Worm (Caenorhabditis elegans): ENCODE data around the gene srh-250.

Gene srh-250

DNA sequence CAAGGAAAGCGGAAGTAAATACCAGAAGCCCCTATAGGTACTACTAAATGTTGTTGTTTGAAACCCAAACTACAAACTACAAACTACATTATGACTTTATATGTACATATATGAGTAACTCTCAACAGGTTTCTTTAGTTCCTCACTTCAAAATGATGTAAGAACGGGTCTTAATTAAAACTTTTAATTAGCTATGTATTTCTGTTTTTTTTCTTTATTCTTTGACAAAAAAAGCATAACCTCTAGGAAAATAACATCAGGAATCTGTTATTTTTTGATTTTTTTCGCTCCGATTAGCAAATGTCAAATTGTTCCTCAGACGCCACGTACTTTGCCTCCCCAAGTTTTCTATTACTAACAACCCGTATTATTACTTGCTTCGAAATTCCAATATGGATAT lies at the start of gene srh-250:
Gene srh-250, plus strand, starts transcription at position 301 of the 400 bp plus-strand sequence.
- TF ChIP-seq cog-1 (tag; optimal IDR thresholded peaks at IDR 0.05) (no peak), T22C8.4 (GFP tag; IDR thresholded peaks at IDR 0.05) (no peak), ref-1 (GFP tag; conservative IDR thresholded peaks at IDR 0.05) (no peak), klf-2 (GFP tag; conservative IDR thresholded peaks at IDR 0.05) (no peak), ztf-23 (GFP tag; IDR thresholded peaks at IDR 0.05) (no peak), med-1 (GFP tag; optimal IDR thresholded peaks at IDR 0.05; ENCODE audit: insufficient read depth) (no peak), tab-1 (GFP tag; IDR thresholded peaks at IDR 0.05) (no peak), ztf-29 (GFP tag; IDR thresholded peaks at IDR 0.05) (no peak), flt-1 (GFP tag; IDR thresholded peaks at IDR 0.05) (no peak)

DNA sequence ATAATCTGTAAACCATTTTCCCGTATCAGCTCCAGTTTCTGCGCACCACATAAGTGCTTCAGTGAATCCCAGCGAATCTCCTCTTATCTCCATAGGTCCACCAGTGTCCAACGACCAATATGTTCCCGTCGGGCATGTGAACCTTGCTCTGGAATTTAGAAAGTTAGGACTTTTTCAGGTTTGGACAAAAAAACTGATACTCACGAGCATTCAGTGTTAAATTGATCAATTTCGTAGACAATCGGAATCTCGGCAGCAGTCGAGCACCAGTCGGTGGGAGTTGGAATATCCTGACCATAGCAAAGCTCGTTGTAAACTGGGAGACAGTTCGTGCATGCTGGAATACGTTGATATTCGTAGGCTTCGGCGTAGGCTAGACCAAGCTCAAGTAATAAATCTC lies 48.8 kb upstream of the srh-250 start:
- TF ChIP-seq T22C8.4 (GFP tag; IDR thresholded peaks at IDR 0.05) (no peak), klf-2 (GFP tag; conservative IDR thresholded peaks at IDR 0.05) (no peak), ref-1 (GFP tag; conservative IDR thresholded peaks at IDR 0.05) (no peak), med-1 (GFP tag; optimal IDR thresholded peaks at IDR 0.05; ENCODE audit: insufficient read depth) (no peak), cog-1 (tag; optimal IDR thresholded peaks at IDR 0.05) (no peak), ztf-23 (GFP tag; IDR thresholded peaks at IDR 0.05) (no peak), ztf-29 (GFP tag; IDR thresholded peaks at IDR 0.05) (no peak), flt-1 (GFP tag; IDR thresholded peaks at IDR 0.05) (no peak), tab-1 (GFP tag; IDR thresholded peaks at IDR 0.05) (no peak)

DNA sequence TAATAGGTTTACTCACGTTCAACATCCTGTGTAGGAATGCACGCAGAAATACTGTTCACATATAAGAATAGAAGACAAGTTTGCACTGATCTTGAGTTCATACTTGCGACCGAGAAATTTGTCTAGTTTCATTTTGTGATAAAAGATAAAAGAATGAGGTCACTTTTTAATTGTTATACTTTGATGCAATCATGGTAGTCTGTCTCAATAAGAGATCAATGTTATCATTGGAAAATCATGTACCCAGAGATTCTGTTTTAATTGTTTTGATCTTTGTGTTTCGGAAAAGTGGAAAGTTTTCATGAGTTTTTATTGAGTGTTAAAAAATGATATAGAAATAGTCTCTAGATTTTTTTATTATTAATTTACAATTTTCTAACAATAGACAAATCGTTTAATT lies 46.0 kb upstream of the srh-250 start, which contains the start of gene F54D10.9:
Gene F54D10.9, minus strand, starts transcription at position 101 of the 400 bp plus-strand sequence.
- TF ChIP-seq ztf-29 (GFP tag; IDR thresholded peaks at IDR 0.05): no peak
- TF ChIP-seq T22C8.4 (GFP tag; IDR thresholded peaks at IDR 0.05): no peak
- TF ChIP-seq tab-1 (GFP tag; IDR thresholded peaks at IDR 0.05): no peak
- no peak for TF ChIP-seq cog-1 (tag; optimal IDR thresholded peaks at IDR 0.05)
- no peak for TF ChIP-seq flt-1 (GFP tag; IDR thresholded peaks at IDR 0.05)
- no peak for TF ChIP-seq ztf-23 (GFP tag; IDR thresholded peaks at IDR 0.05)
- TF ChIP-seq med-1 (GFP tag; optimal IDR thresholded peaks at IDR 0.05; ENCODE audit: insufficient read depth): no peak
- no peak for TF ChIP-seq klf-2 (GFP tag; conservative IDR thresholded peaks at IDR 0.05)
- TF ChIP-seq ref-1 (GFP tag; conservative IDR thresholded peaks at IDR 0.05): no peak

DNA sequence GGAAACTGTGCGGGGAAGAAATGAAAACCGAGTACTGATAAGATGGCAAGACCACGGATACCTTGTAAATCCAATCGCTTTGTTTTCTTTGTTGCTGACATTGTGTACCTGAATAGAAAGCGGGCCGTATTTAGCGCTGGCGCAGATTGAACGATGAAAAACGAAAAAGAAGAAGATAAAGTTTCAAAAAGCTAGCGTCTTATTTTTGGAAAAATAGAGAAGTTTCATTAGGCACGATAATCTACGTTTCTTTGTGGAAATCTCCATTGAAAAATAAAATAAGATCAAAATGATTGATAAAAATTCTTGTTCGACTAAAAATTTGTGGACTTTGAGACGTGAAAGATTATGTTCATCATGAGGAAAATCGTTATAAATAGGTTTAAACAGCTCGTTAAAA lies 42.5 kb upstream of the srh-250 start, which contains the start of gene oac-4:
Gene oac-4, minus strand, starts transcription at position 101 of the 400 bp plus-strand sequence.
- TF ChIP-seq tab-1 (GFP tag; IDR thresholded peaks at IDR 0.05) (no peak), flt-1 (GFP tag; IDR thresholded peaks at IDR 0.05) (no peak), ztf-23 (GFP tag; IDR thresholded peaks at IDR 0.05) (no peak), ref-1 (GFP tag; conservative IDR thresholded peaks at IDR 0.05) (no peak)

DNA sequence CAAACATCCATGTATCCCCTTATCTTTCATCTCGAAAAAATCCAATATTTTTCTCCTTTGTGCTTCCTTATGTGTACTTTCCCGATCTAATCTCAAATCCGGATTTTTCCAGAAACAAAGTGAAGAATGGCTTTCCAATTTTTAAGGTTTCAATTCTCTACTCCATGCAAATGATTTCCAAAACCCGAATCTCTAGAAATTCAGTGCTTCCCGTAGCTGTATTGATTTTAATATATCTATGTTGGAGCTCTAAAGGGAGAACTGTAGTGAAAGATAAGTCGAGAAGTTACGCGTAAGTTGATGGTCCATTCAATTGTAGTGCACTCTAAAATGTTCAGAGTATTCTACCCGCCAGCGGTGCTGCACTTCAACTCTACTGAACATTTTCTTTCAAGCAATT lies 38.9 kb upstream of the srh-250 start, which contains the start of gene C17A2.4:
Gene C17A2.4, plus strand, starts transcription at position 301 of the 400 bp plus-strand sequence.
- no peak for TF ChIP-seq T22C8.4 (GFP tag; IDR thresholded peaks at IDR 0.05)
- TF ChIP-seq flt-1 (GFP tag; IDR thresholded peaks at IDR 0.05): no peak
- no peak for TF ChIP-seq cog-1 (tag; optimal IDR thresholded peaks at IDR 0.05)
- TF ChIP-seq med-1 (GFP tag; optimal IDR thresholded peaks at IDR 0.05; ENCODE audit: insufficient read depth): no peak
- TF ChIP-seq ztf-29 (GFP tag; IDR thresholded peaks at IDR 0.05): no peak
- no peak for TF ChIP-seq klf-2 (GFP tag; conservative IDR thresholded peaks at IDR 0.05)
- no peak for TF ChIP-seq tab-1 (GFP tag; IDR thresholded peaks at IDR 0.05)
- TF ChIP-seq ref-1 (GFP tag; conservative IDR thresholded peaks at IDR 0.05): no peak
- no peak for TF ChIP-seq ztf-23 (GFP tag; IDR thresholded peaks at IDR 0.05)

DNA sequence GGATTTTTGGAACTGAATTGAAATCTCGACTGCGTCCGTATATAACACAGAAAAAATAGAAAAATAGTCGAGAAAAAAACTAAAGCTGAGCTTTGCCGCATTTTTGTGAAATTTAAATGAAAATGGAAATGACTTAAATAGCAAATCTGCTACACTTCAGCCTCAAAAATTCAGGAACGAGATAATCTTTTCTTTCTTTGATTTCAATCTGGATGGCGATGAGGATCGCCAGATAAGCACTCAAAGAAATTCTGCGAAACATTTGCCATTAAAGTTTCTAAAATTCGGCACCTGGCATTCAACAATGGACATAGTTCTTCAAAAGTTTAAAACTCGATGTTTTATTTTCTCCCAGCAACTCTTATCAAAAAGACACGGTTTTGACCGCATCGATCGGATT lies 35.1 kb upstream of the srh-250 start, which contains the start of the genes C17A2.7 and C17A2.3:
Gene C17A2.7, minus strand, starts transcription at position 101 of the 400 bp plus-strand sequence.
Gene C17A2.3, plus strand, starts transcription at position 305 of the 400 bp plus-strand sequence.
- no peak for TF ChIP-seq cog-1 (tag; optimal IDR thresholded peaks at IDR 0.05)
- TF ChIP-seq ztf-23 (GFP tag; IDR thresholded peaks at IDR 0.05): no peak
- no peak for TF ChIP-seq ztf-29 (GFP tag; IDR thresholded peaks at IDR 0.05)
- no peak for TF ChIP-seq tab-1 (GFP tag; IDR thresholded peaks at IDR 0.05)

DNA sequence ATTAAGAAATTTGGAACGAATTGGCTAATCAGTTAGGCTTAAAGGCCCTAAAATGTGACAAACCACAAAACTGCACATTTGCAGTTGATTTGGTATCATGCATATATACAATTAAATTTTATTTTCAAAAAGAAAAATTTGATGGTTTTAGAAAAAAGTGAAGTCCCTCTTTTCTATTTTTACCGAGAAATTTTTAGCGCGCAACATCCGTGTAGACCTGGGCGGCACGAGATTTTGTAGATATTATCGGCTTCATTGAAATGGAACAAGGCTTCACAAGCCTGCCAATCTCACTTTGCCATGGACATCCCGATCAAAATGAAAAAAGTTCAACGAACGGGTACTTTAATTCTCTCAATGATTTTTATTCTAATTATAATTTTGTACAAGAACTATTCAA lies 32.4 kb upstream of the srh-250 start, which contains the start of gene C17A2.2:
Gene C17A2.2, plus strand, starts transcription at position 301 of the 400 bp plus-strand sequence.
- TF ChIP-seq flt-1 (GFP tag; IDR thresholded peaks at IDR 0.05): no peak
- no peak for TF ChIP-seq T22C8.4 (GFP tag; IDR thresholded peaks at IDR 0.05)
- no peak for TF ChIP-seq cog-1 (tag; optimal IDR thresholded peaks at IDR 0.05)
- no peak for TF ChIP-seq tab-1 (GFP tag; IDR thresholded peaks at IDR 0.05)
- no peak for TF ChIP-seq ztf-23 (GFP tag; IDR thresholded peaks at IDR 0.05)
- TF ChIP-seq ztf-29 (GFP tag; IDR thresholded peaks at IDR 0.05): no peak
- no peak for TF ChIP-seq ref-1 (GFP tag; conservative IDR thresholded peaks at IDR 0.05)
- TF ChIP-seq med-1 (GFP tag; optimal IDR thresholded peaks at IDR 0.05; ENCODE audit: insufficient read depth): no peak
- TF ChIP-seq klf-2 (GFP tag; conservative IDR thresholded peaks at IDR 0.05): no peak

DNA sequence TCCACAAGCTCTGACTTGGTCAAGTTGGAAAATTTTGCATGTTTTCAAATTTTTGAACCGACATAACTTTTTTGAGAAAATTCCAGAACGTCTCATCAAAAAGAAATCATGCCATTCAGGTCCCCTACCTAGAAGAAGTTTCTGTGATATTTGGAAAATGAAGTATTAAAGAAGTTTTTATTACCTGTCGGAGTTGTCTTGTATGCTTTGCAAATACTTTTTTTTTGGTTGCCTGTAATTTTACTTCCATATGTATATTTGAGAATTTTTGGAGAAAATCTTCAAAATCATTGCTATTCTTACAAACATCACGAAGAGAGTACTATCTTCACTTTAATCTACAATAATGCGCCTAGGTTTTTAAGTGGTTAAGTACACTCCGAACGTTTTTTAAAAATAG lies 27.8 kb upstream of the srh-250 start, which contains the start of gene nhr-72:
Gene nhr-72, minus strand, starts transcription at position 101 of the 400 bp plus-strand sequence.
- TF ChIP-seq ztf-29 (GFP tag; IDR thresholded peaks at IDR 0.05): no peak
- no peak for TF ChIP-seq klf-2 (GFP tag; conservative IDR thresholded peaks at IDR 0.05)
- no peak for TF ChIP-seq cog-1 (tag; optimal IDR thresholded peaks at IDR 0.05)
- no peak for TF ChIP-seq T22C8.4 (GFP tag; IDR thresholded peaks at IDR 0.05)
- TF ChIP-seq med-1 (GFP tag; optimal IDR thresholded peaks at IDR 0.05; ENCODE audit: insufficient read depth): no peak
- TF ChIP-seq flt-1 (GFP tag; IDR thresholded peaks at IDR 0.05): no peak
- no peak for TF ChIP-seq ztf-23 (GFP tag; IDR thresholded peaks at IDR 0.05)
- no peak for TF ChIP-seq ref-1 (GFP tag; conservative IDR thresholded peaks at IDR 0.05)
- no peak for TF ChIP-seq tab-1 (GFP tag; IDR thresholded peaks at IDR 0.05)

DNA sequence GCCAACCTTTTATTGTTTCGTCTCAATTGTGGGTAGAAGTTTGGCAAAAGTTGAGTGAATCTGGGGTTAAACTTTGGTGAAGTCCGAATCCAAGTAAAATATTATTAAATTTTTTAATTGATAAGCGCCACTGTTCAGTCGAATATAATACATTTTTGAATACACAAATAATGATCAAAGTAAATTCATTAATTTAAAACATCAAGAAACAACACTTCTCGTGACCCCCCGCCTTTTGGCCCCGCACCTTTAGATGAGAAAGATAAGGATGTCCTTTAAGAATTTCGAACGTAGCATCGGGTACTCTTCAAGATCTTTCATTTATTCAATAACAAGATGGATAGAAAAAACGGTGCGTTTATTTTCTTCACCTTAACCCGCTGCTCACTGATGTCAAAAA lies 25.8 kb upstream of the srh-250 start, which contains the start of gene nhr-257:
Gene nhr-257, plus strand, starts transcription at position 301 of the 400 bp plus-strand sequence.
- TF ChIP-seq T22C8.4 (GFP tag; IDR thresholded peaks at IDR 0.05) (no peak), flt-1 (GFP tag; IDR thresholded peaks at IDR 0.05) (no peak), ztf-29 (GFP tag; IDR thresholded peaks at IDR 0.05) (no peak), cog-1 (tag; optimal IDR thresholded peaks at IDR 0.05) (no peak), tab-1 (GFP tag; IDR thresholded peaks at IDR 0.05) (no peak), klf-2 (GFP tag; conservative IDR thresholded peaks at IDR 0.05) (no peak), ztf-23 (GFP tag; IDR thresholded peaks at IDR 0.05) (no peak), ref-1 (GFP tag; conservative IDR thresholded peaks at IDR 0.05) (no peak), med-1 (GFP tag; optimal IDR thresholded peaks at IDR 0.05; ENCODE audit: insufficient read depth) (no peak)

DNA sequence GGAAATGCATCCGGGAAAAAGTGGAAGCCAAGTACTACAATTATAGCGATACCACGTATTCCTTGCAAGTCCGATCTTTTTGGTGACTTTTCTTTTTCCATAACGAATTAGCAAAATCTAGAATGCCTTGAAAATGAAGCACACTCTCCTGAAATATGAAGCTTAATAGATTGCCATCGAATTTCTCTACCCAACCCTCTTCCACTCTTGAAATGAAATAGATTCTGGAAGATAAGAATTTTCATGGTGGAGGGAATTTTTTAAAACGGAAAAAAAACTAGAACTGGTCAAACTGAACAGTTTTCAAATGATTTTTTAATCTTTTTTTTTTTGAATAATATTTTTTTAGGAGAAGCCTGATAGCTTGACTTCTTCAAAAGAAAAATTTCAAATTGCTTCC lies 17.6 kb upstream of the srh-250 start, which contains the start of gene oac-11:
Gene oac-11, minus strand, starts transcription at position 101 of the 400 bp plus-strand sequence.
- TF ChIP-seq tab-1 (GFP tag; IDR thresholded peaks at IDR 0.05): no peak
- TF ChIP-seq ztf-29 (GFP tag; IDR thresholded peaks at IDR 0.05): no peak
- no peak for TF ChIP-seq cog-1 (tag; optimal IDR thresholded peaks at IDR 0.05)
- TF ChIP-seq T22C8.4 (GFP tag; IDR thresholded peaks at IDR 0.05): no peak
- no peak for TF ChIP-seq ztf-23 (GFP tag; IDR thresholded peaks at IDR 0.05)
- no peak for TF ChIP-seq med-1 (GFP tag; optimal IDR thresholded peaks at IDR 0.05; ENCODE audit: insufficient read depth)
- no peak for TF ChIP-seq flt-1 (GFP tag; IDR thresholded peaks at IDR 0.05)
- no peak for TF ChIP-seq klf-2 (GFP tag; conservative IDR thresholded peaks at IDR 0.05)
- TF ChIP-seq ref-1 (GFP tag; conservative IDR thresholded peaks at IDR 0.05): no peak
